Fruit fly (Drosophila melanogaster): Measurements from ENCODE around the gene CG9698.

DNA sequence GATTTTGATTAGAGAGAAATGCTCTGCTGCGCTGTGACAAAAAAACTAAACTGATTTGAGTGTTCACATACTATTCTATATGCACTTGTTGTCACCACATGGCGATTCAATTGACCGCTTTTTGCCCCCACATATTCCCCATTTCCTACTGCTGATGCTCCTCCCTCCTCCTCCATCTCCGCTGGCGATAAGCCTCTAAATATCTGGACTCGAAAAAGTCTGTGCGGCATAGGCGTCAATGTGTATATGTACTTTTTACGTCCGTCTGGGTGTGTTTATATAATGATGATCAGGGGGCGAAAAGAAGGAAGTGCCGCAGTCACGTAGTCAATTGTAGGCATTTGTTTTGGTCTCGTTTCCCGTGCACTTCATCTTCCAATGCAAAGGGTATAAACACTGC is 48.1 kb upstream of the CG9698 start:
- no peak for TF ChIP-seq CG17806 (tag; optimal IDR thresholded peaks at IDR 0.05)
- TF ChIP-seq CG12605 (GFP tag; IDR thresholded peaks at IDR 0.05) = no peak
- TF ChIP-seq EcR (GFP tag; optimal IDR thresholded peaks at IDR 0.05) = no peak
- TF ChIP-seq fd96Ca (GFP tag; IDR thresholded peaks at IDR 0.05) = peak; percentile 38; the same call in 1 of the 3 replicates
- no peak for TF ChIP-seq CG8159 (tag; optimal IDR thresholded peaks at IDR 0.05)
- no peak for TF ChIP-seq CG10348 (GFP tag; IDR thresholded peaks at IDR 0.05)
- no peak for TF ChIP-seq rn (GFP tag; IDR thresholded peaks at IDR 0.05)
- TF ChIP-seq CG14655 (GFP tag; optimal IDR thresholded peaks at IDR 0.05) = no peak
- no peak for TF ChIP-seq CG13204 (GFP tag; optimal IDR thresholded peaks at IDR 0.05)
- TF ChIP-seq Ets98B (GFP tag; IDR thresholded peaks at IDR 0.05) = no peak

Data from whole organism, pupa.